Fruit fly (Drosophila melanogaster) whole organism, embryonic: ENCODE measurements around the gene SPARC.

Experiments used
- BEAF-32 ChIP-seq: fragments of 200-800 bp; sonication (Bioruptor generic); optimal IDR thresholded peaks from 3 replicates; lab custom pipeline; 2017; ENCODE audit warnings: missing biosample characterization, missing genetic modification characterization, mild to moderate bottlenecking, moderate library complexity, missing genetic modification reagents
- CG10366 ChIP-seq: fragments of 200-800 bp; sonication (Bioruptor generic); IDR thresholded peaks from 2 replicates; pipeline ENCODE4 v1.3.6; 2022; ENCODE audit warnings: missing biosample characterization, missing genetic modification characterization
- CG11247 ChIP-seq: fragments of 200-800 bp; sonication (Bioruptor generic); IDR thresholded peaks from 2 replicates; pipeline ENCODE4 v1.3.6; 2022; ENCODE audit warnings: missing biosample characterization, missing genetic modification characterization
- CG13775 ChIP-seq: fragments of 200-800 bp; sonication (Bioruptor generic); optimal IDR thresholded peaks from 3 replicates; lab custom pipeline; 2017; ENCODE audit warnings: missing biosample characterization, mild to moderate bottlenecking, missing genetic modification characterization
- CG17186 ChIP-seq: fragments of 200-800 bp; sonication (Bioruptor generic); optimal IDR thresholded peaks from 3 replicates; lab custom pipeline; 2017; ENCODE audit warnings: missing biosample characterization, missing genetic modification reagents, missing genetic modification characterization
- CG1792 ChIP-seq: fragments of 200-800 bp; sonication (Bioruptor generic); optimal IDR thresholded peaks from 2 replicates; lab custom pipeline; 2016; ENCODE audit warnings: missing biosample characterization, missing genetic modification characterization
- CG18476 ChIP-seq: fragments of 200-800 bp; sonication (Bioruptor generic); optimal IDR thresholded peaks from 2 replicates; lab custom pipeline; 2016; ENCODE audit warnings: missing biosample characterization, mild to moderate bottlenecking, missing genetic modification characterization
- CG2120 ChIP-seq: fragments of 200-800 bp; sonication (Bioruptor generic); optimal IDR thresholded peaks from 3 replicates; lab custom pipeline; 2016; ENCODE audit warnings: missing biosample characterization, missing genetic modification characterization
- CG34376 ChIP-seq: fragments of 200-800 bp; sonication (Bioruptor generic); optimal IDR thresholded peaks from 2 replicates; lab custom pipeline; 2018; ENCODE audit warnings: missing biosample characterization, mild to moderate bottlenecking, missing genetic modification characterization
- CG3995 ChIP-seq: fragments of 200-800 bp; sonication (Bioruptor generic); optimal IDR thresholded peaks from 3 replicates; lab custom pipeline; 2016; ENCODE audit warnings: missing biosample characterization, missing genetic modification characterization
- CG6791 ChIP-seq: fragments of 200-800 bp; sonication (Bioruptor generic); IDR thresholded peaks from 3 replicates; pipeline ENCODE4 v1.3.6; 2022; ENCODE audit warnings: missing biosample characterization, missing genetic modification characterization; ENCODE audit not compliant: partially characterized antibody
- CG8765 ChIP-seq: fragments of 200-800 bp; sonication (Bioruptor generic); IDR thresholded peaks from 2 replicates; pipeline ENCODE4 v1.3.6; 2022; ENCODE audit warnings: missing biosample characterization, missing genetic modification characterization
- CG8924 ChIP-seq: fragments of 200-800 bp; optimal IDR thresholded peaks from 3 replicates; lab custom pipeline; 2019; ENCODE audit warnings: missing biosample characterization, mild to moderate bottlenecking, missing genetic modification characterization, moderate library complexity
- CoRest ChIP-seq: fragments of 200-800 bp; sonication (Bioruptor generic); optimal IDR thresholded peaks from 3 replicates; lab custom pipeline; 2018; ENCODE audit warnings: missing biosample characterization, mild to moderate bottlenecking, missing genetic modification characterization, moderate library complexity
- D19A ChIP-seq: fragments of 200-800 bp; optimal IDR thresholded peaks from 3 replicates; lab custom pipeline; 2019; ENCODE audit warnings: missing biosample characterization, mild to moderate bottlenecking, missing genetic modification characterization, moderate library complexity
- Dp ChIP-seq: fragments of 200-800 bp; sonication (Bioruptor generic); optimal IDR thresholded peaks from 2 replicates; lab custom pipeline; 2018; ENCODE audit warnings: missing biosample characterization, mild to moderate bottlenecking, missing genetic modification characterization, moderate library complexity
- HmgZ ChIP-seq: fragments of 200-800 bp; sonication (Bioruptor generic); optimal IDR thresholded peaks from 2 replicates; lab custom pipeline; 2018; ENCODE audit warnings: missing biosample characterization, mild to moderate bottlenecking, missing genetic modification characterization
- Kr ChIP-seq: fragments of 200-800 bp; sonication (Bioruptor generic); optimal IDR thresholded peaks from 2 replicates; lab custom pipeline; 2017; ENCODE audit warnings: missing biosample characterization, mild to moderate bottlenecking, missing genetic modification characterization
- MTF-1 ChIP-seq: fragments of 200-800 bp; sonication (Bioruptor generic); optimal IDR thresholded peaks from 2 replicates; lab custom pipeline; 2018; ENCODE audit warnings: missing biosample characterization, mild to moderate bottlenecking, missing genetic modification characterization, borderline replicate concordance
- Myb ChIP-seq: fragments of 200-800 bp; sonication (Bioruptor generic); optimal IDR thresholded peaks from 2 replicates; lab custom pipeline; 2016; ENCODE audit warnings: missing biosample characterization, missing genetic modification characterization
- Nf-YA ChIP-seq: fragments of 200-800 bp; sonication (Bioruptor generic); IDR thresholded peaks from 2 replicates; pipeline ENCODE4 v1.3.6; 2022; ENCODE audit warnings: missing biosample characterization, missing genetic modification characterization
- Oli ChIP-seq: fragments of 200-800 bp; sonication (Bioruptor generic); optimal IDR thresholded peaks from 2 replicates; lab custom pipeline; 2018; ENCODE audit warnings: missing biosample characterization, mild to moderate bottlenecking, missing genetic modification characterization, moderate library complexity
- Sin3A ChIP-seq: fragments of >200 bp; optimal IDR thresholded peaks from 2 replicates; lab custom pipeline; 2018
- Sox100B ChIP-seq: fragments of 200-800 bp; sonication (Bioruptor generic); optimal IDR thresholded peaks from 3 replicates; lab custom pipeline; 2018; ENCODE audit warnings: missing biosample characterization, mild to moderate bottlenecking, missing genetic modification characterization
- Sry-δ ChIP-seq: fragments of 200-800 bp; sonication (Bioruptor generic); optimal IDR thresholded peaks from 2 replicates; lab custom pipeline; 2016; ENCODE audit warnings: missing biosample characterization, missing genetic modification characterization
- Trl ChIP-seq, 3 experiments: fragments of >200 bp in 2 of 3; fragments of 200-800 bp in 1 of 3; sonication (Bioruptor generic) in 1 of 3; optimal IDR thresholded peaks; 2 replicates in 1 of 3; 3 replicates in 2 of 3; lab custom pipeline; 2016 to 2017; ENCODE audit warnings: missing biosample characterization in 1 of 3, missing genetic modification characterization in 1 of 3
- Vsx1 ChIP-seq: fragments of 200-800 bp; sonication (Bioruptor generic); optimal IDR thresholded peaks from 2 replicates; lab custom pipeline; 2017; ENCODE audit warnings: missing biosample characterization, mild to moderate bottlenecking, missing genetic modification characterization, missing genetic modification reagents
- ac ChIP-seq: fragments of 200-800 bp; sonication (Bioruptor generic); optimal IDR thresholded peaks from 3 replicates; lab custom pipeline; 2017; ENCODE audit warnings: missing biosample characterization, mild to moderate bottlenecking, missing genetic modification characterization
- amos ChIP-seq: fragments of 200-800 bp; sonication (Bioruptor generic); IDR thresholded peaks from 2 replicates; pipeline ENCODE4 v1.3.6; 2022; ENCODE audit warnings: missing biosample characterization, missing genetic modification characterization; ENCODE audit not compliant: partially characterized antibody
- bab2 ChIP-seq: fragments of 200-800 bp; sonication (Bioruptor generic); optimal IDR thresholded peaks from 2 replicates; lab custom pipeline; 2016; ENCODE audit warnings: missing biosample characterization, missing genetic modification characterization
- cas ChIP-seq: fragments of 200-800 bp; sonication (Bioruptor generic); IDR thresholded peaks from 2 replicates; pipeline ENCODE4 v1.3.6; 2022; ENCODE audit warnings: missing biosample characterization, missing genetic modification characterization
- ci ChIP-seq: fragments of 200-800 bp; sonication (Bioruptor generic); IDR thresholded peaks from 3 replicates; pipeline ENCODE4 v1.3.6; 2022; ENCODE audit warnings: missing biosample characterization, missing genetic modification characterization
- fd3F ChIP-seq: fragments of 200-800 bp; sonication (Bioruptor generic); optimal IDR thresholded peaks from 2 replicates; lab custom pipeline; 2018; ENCODE audit warnings: missing biosample characterization, mild to moderate bottlenecking, missing genetic modification characterization, moderate library complexity
- gfzf ChIP-seq: fragments of 200-800 bp; sonication (Bioruptor generic); optimal IDR thresholded peaks from 2 replicates; lab custom pipeline; 2016; ENCODE audit warnings: missing biosample characterization, mild to moderate bottlenecking, missing genetic modification characterization, moderate library complexity
- kah ChIP-seq: fragments of 200-800 bp; sonication (Bioruptor generic); optimal IDR thresholded peaks from 2 replicates; lab custom pipeline; 2018; ENCODE audit warnings: missing biosample characterization, mild to moderate bottlenecking, missing genetic modification characterization
- phol ChIP-seq: fragments of 200-800 bp; sonication (Bioruptor generic); optimal IDR thresholded peaks from 3 replicates; lab custom pipeline; 2018; ENCODE audit warnings: missing biosample characterization, mild to moderate bottlenecking, missing genetic modification characterization, moderate library complexity
- ranshi ChIP-seq: fragments of 200-800 bp; sonication (Bioruptor generic); IDR thresholded peaks from 2 replicates; pipeline ENCODE4 v1.3.6; 2022; ENCODE audit warnings: missing biosample characterization, missing genetic modification characterization
- scrt ChIP-seq: fragments of 200-800 bp; sonication (Bioruptor generic); optimal IDR thresholded peaks from 2 replicates; lab custom pipeline; 2018; ENCODE audit warnings: missing biosample characterization, mild to moderate bottlenecking, missing genetic modification characterization, moderate library complexity
- sens ChIP-seq: fragments of 200-800 bp; sonication (Bioruptor generic); peaks from one replicate; lab custom pipeline; 2016; ENCODE audit warnings: missing biosample characterization, missing genetic modification characterization
- sqz ChIP-seq: fragments of 200-800 bp; sonication (Bioruptor generic); optimal IDR thresholded peaks from 3 replicates; lab custom pipeline; 2018; ENCODE audit warnings: missing biosample characterization, mild to moderate bottlenecking, missing genetic modification characterization
- sug ChIP-seq: fragments of 200-800 bp; optimal IDR thresholded peaks from 2 replicates; lab custom pipeline; 2019; ENCODE audit warnings: missing biosample characterization, mild to moderate bottlenecking, missing genetic modification characterization, moderate library complexity
- vfl ChIP-seq: fragments of 200-800 bp; sonication (Bioruptor generic); optimal IDR thresholded peaks from 2 replicates; lab custom pipeline; 2016; ENCODE audit warnings: missing biosample characterization, missing genetic modification characterization
- wor ChIP-seq: fragments of 200-800 bp; sonication (Bioruptor generic); IDR thresholded peaks from 2 replicates; pipeline ENCODE4 v1.3.6; 2022; ENCODE audit warnings: missing biosample characterization, missing genetic modification characterization
- zen2 ChIP-seq: fragments of 200-800 bp; sonication (Bioruptor generic); IDR thresholded peaks from 3 replicates; pipeline ENCODE4 v1.3.6; 2022; ENCODE audit warnings: missing biosample characterization, missing genetic modification characterization; ENCODE audit not compliant: partially characterized antibody
- zfh1 ChIP-seq: fragments of 200-800 bp; sonication (Bioruptor generic); IDR thresholded peaks from 3 replicates; pipeline ENCODE4 v1.3.6; 2022; ENCODE audit warnings: missing biosample characterization, missing genetic modification characterization

Gene SPARC

dm6 chr3R:26866577-26867456, 5.0 kb downstream of the SPARC start, which contains the start of the genes ball and His2Av (continued):
- TF ChIP-seq zen2 (GFP tag; lab: Robert Waterston, UW), result peak; percentile 78
- TF ChIP-seq D19A (tag; lab: Kevin White, UChicago), result peak; percentile 61
- TF ChIP-seq wor (GFP tag; lab: Robert Waterston, UW), result peak; percentile 38; the same call in 1 of the 2 replicates
- peak; percentile 37 for TF ChIP-seq Sox100B (GFP tag; lab: Kevin White, UChicago)
- peak; percentile 98 for TF ChIP-seq sens
- TF ChIP-seq sqz (GFP tag; lab: Kevin White, UChicago), result peak; percentile 67
- peak; percentile 77 for TF ChIP-seq CG1792 (GFP tag; lab: Kevin White, UChicago)
- TF ChIP-seq CG13775 (GFP tag; lab: Kevin White, UChicago), result peak; percentile 85
- peak; percentile 81; the same call in 2 of the 3 replicates for TF ChIP-seq zfh1 (GFP tag; lab: Robert Waterston, UW)
- peak; percentile 52 for TF ChIP-seq ac (GFP tag; lab: Kevin White, UChicago)
- TF ChIP-seq gfzf (GFP tag; lab: Kevin White, UChicago), result peak; percentile 48
- TF ChIP-seq Kr (GFP tag; lab: Kevin White, UChicago), result no peak
- TF ChIP-seq amos (GFP tag; lab: Robert Waterston, UW), result peak; percentile 95
- peak; percentile 89 for TF ChIP-seq ci (GFP tag; lab: Robert Waterston, UW)

DNA sequence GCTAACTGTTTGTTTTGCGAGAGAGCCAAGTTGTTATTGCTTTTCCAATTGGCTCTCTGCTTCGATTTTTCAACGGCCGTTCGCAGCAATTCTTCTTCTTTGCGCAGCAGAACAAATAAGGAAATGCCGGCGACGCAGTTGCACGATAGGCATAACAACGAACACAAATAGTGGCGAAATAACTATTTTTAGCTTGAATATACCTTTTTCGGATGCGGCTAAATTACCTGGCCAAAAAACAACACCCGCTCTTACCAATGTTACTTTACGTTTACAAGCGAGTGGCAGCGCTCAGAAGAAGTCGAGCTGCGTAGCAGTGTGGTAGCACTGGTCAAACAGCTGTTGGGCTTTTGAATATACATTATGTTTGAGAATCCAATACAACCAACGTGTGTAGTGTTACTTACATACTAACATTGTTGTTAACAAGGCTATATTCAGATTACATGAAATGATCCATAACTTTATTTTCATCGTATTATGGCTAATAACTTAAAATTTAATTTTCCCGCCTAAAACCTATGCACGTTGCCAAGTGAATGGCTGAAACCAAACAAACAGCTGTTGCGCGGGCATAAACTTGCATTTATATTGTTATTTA, 8.8 kb downstream of the SPARC start, which contains the start of the genes Lerp and IntS12:
Gene Lerp, minus strand, starts transcription at position 283 of the 601 bp plus-strand sequence.
Gene IntS12, plus strand, starts transcription at position 529 of the 601 bp plus-strand sequence.
- TF ChIP-seq sens (peak; percentile 64), MTF-1 (GFP tag; lab: Kevin White, UChicago) (no peak), Trl (optimal IDR thresholded peaks at IDR 0.05; lab: Kevin White, UChicago) (peak in 1 of 2 experiments; percentile 56), Trl (GFP tag; optimal IDR thresholded peaks at IDR 0.05; lab: Kevin White, UChicago) (no peak), scrt (GFP tag; lab: Kevin White, UChicago) (peak; percentile 65), Oli (tag; lab: Kevin White, UChicago) (no peak), CG17186 (GFP tag; lab: Kevin White, UChicago) (peak; percentile 5), Sry-δ (no peak), sug (tag; lab: Kevin White, UChicago) (peak; percentile 12), cas (GFP tag; lab: Robert Waterston, UW) (no peak), CG8765 (GFP tag; lab: Robert Waterston, UW) (no peak), HmgZ (peak; percentile 26), ranshi (GFP tag; lab: Robert Waterston, UW) (0 out of 2 replicates have a peak, but pooled peaks have one; percentile 10), amos (GFP tag; lab: Robert Waterston, UW) (peak; percentile 17; the same call in 1 of the 2 replicates), fd3F (GFP tag; lab: Kevin White, UChicago) (no peak), Dp (GFP tag; lab: Kevin White, UChicago) (peak; percentile 82), Vsx1 (GFP tag; lab: Kevin White, UChicago) (peak; percentile 15), Nf-YA (GFP tag; lab: Robert Waterston, UW) (no peak), CG8924 (peak; percentile 9), bab2 (GFP tag; lab: Kevin White, UChicago) (no peak), CoRest (tag; lab: Kevin White, UChicago) (peak; percentile 50), CG2120 (GFP tag; lab: Kevin White, UChicago) (no peak), CG6791 (GFP tag; lab: Robert Waterston, UW) (0 out of 3 replicates have a peak, but pooled peaks have one; percentile 17), phol (tag; lab: Kevin White, UChicago) (peak; percentile 26), CG10366 (GFP tag; lab: Robert Waterston, UW) (no peak), Myb (GFP tag; lab: Kevin White, UChicago) (peak; percentile 79), CG3995 (GFP tag; lab: Kevin White, UChicago) (peak; percentile 66), CG11247 (no peak), Sin3A (lab: Kevin White, UChicago) (peak; percentile 81), CG18476 (GFP tag; lab: Kevin White, UChicago) (no peak), CG34376 (GFP tag; lab: Kevin White, UChicago) (no peak), vfl (GFP tag; lab: Kevin White, UChicago) (no peak), kah (GFP tag; lab: Kevin White, UChicago) (no peak), BEAF-32 (GFP tag; lab: Kevin White, UChicago) (peak; percentile 28)
